Fruit fly (Drosophila melanogaster) whole organism, embryonic: ENCODE results near the gene rt.

ENCODE experiments used
- Blimp-1 ChIP-seq: fragments of 200-800 bp; sonication (Bioruptor generic); optimal IDR thresholded peaks from 3 replicates; lab custom pipeline; 2018; ENCODE audit warnings: missing biosample characterization, missing genetic modification characterization, mild to moderate bottlenecking, moderate library complexity, missing genetic modification reagents
- C15 ChIP-seq: fragments of 200-800 bp; sonication (Bioruptor generic); IDR thresholded peaks from 3 replicates; pipeline ENCODE4 v1.3.6; 2022; ENCODE audit warnings: missing biosample characterization, missing genetic modification characterization
- CG11696 ChIP-seq: fragments of 200-800 bp; sonication (Bioruptor generic); IDR thresholded peaks from 2 replicates; pipeline ENCODE4 v1.3.6; 2022; ENCODE audit warnings: missing biosample characterization, missing genetic modification characterization
- CG12659 ChIP-seq: fragments of 200-800 bp; sonication (Bioruptor generic); optimal IDR thresholded peaks from 3 replicates; lab custom pipeline; 2017; ENCODE audit warnings: mild to moderate bottlenecking, missing biosample characterization, missing genetic modification reagents, missing genetic modification characterization
- CG14441 ChIP-seq: fragments of 200-800 bp; sonication (Bioruptor generic); IDR thresholded peaks from 2 replicates; pipeline ENCODE4 v1.3.6; 2022; ENCODE audit warnings: missing biosample characterization, missing genetic modification characterization
- CG15011 ChIP-seq: fragments of 200-800 bp; sonication (Bioruptor generic); optimal IDR thresholded peaks from 3 replicates; lab custom pipeline; 2018; ENCODE audit warnings: missing biosample characterization, mild to moderate bottlenecking, missing genetic modification characterization
- CG15514 ChIP-seq: fragments of 200-800 bp; sonication (Bioruptor generic); optimal IDR thresholded peaks from 3 replicates; lab custom pipeline; 2017; ENCODE audit warnings: missing biosample characterization, missing genetic modification characterization, mild to moderate bottlenecking, moderate library complexity, missing genetic modification reagents
- CG17359 ChIP-seq: fragments of 200-800 bp; sonication (Bioruptor generic); optimal IDR thresholded peaks from 3 replicates; lab custom pipeline; 2018; ENCODE audit warnings: missing biosample characterization, mild to moderate bottlenecking, missing genetic modification characterization, moderate library complexity
- CG17802 ChIP-seq: fragments of 200-800 bp; sonication (Bioruptor generic); optimal IDR thresholded peaks from 2 replicates; lab custom pipeline; 2018; ENCODE audit warnings: missing biosample characterization, mild to moderate bottlenecking, missing genetic modification characterization, moderate library complexity
- CG18476 ChIP-seq: fragments of 200-800 bp; sonication (Bioruptor generic); optimal IDR thresholded peaks from 2 replicates; lab custom pipeline; 2016; ENCODE audit warnings: missing biosample characterization, mild to moderate bottlenecking, missing genetic modification characterization
- CG2889 ChIP-seq: fragments of 200-800 bp; sonication (Bioruptor generic); IDR thresholded peaks from 3 replicates; pipeline ENCODE4 v1.3.6; 2022; ENCODE audit warnings: missing biosample characterization, missing genetic modification characterization
- CG30020 ChIP-seq: fragments of 200-800 bp; optimal IDR thresholded peaks from 2 replicates; lab custom pipeline; 2019; ENCODE audit warnings: missing biosample characterization, mild to moderate bottlenecking, missing genetic modification characterization, moderate library complexity
- CG5180 ChIP-seq: fragments of 200-800 bp; sonication (Bioruptor generic); optimal IDR thresholded peaks from 3 replicates; lab custom pipeline; 2017; ENCODE audit warnings: missing biosample characterization, missing genetic modification characterization, mild to moderate bottlenecking, moderate library complexity, missing genetic modification reagents
- CG6813 ChIP-seq: fragments of 200-800 bp; sonication (Bioruptor generic); optimal IDR thresholded peaks from 2 replicates; lab custom pipeline; 2017; ENCODE audit warnings: missing biosample characterization, missing genetic modification characterization, mild to moderate bottlenecking, moderate library complexity, missing genetic modification reagents
- CG7786 ChIP-seq: fragments of 200-800 bp; sonication (Bioruptor generic); optimal IDR thresholded peaks from 2 replicates; lab custom pipeline; 2016; ENCODE audit warnings: missing biosample characterization, missing genetic modification characterization
- CG7928 ChIP-seq: fragments of 200-800 bp; sonication (Bioruptor generic); optimal IDR thresholded peaks from 2 replicates; lab custom pipeline; 2017; ENCODE audit warnings: missing biosample characterization, mild to moderate bottlenecking, missing genetic modification characterization
- CG9817 ChIP-seq: fragments of 200-800 bp; sonication (Bioruptor generic); optimal IDR thresholded peaks from 2 replicates; lab custom pipeline; 2018; ENCODE audit warnings: missing biosample characterization, mild to moderate bottlenecking, missing genetic modification characterization, moderate library complexity
- Dad ChIP-seq: fragments of 200-800 bp; sonication (Bioruptor generic); optimal IDR thresholded peaks from 3 replicates; lab custom pipeline; 2016; ENCODE audit warnings: missing biosample characterization, missing genetic modification characterization
- ERR ChIP-seq: fragments of 200-800 bp; sonication (Bioruptor generic); optimal IDR thresholded peaks from 2 replicates; lab custom pipeline; 2016; ENCODE audit warnings: missing biosample characterization, missing genetic modification characterization
- Fer1 ChIP-seq: fragments of 200-800 bp; sonication (Bioruptor generic); optimal IDR thresholded peaks from 2 replicates; lab custom pipeline; 2017; ENCODE audit warnings: missing biosample characterization, mild to moderate bottlenecking, missing genetic modification characterization
- Kr ChIP-seq: fragments of 200-800 bp; sonication (Bioruptor generic); optimal IDR thresholded peaks from 2 replicates; lab custom pipeline; 2017; ENCODE audit warnings: missing biosample characterization, mild to moderate bottlenecking, missing genetic modification characterization
- Nf-YB ChIP-seq: fragments of 200-800 bp; sonication (Bioruptor generic); optimal IDR thresholded peaks from 3 replicates; lab custom pipeline; 2019; ENCODE audit warnings: missing biosample characterization, mild to moderate bottlenecking, missing genetic modification characterization, moderate library complexity
- Rfx ChIP-seq: fragments of 200-800 bp; sonication (Bioruptor generic); IDR thresholded peaks from 2 replicates; pipeline ENCODE4 v1.3.6; 2022; ENCODE audit warnings: missing biosample characterization, missing genetic modification characterization
- Rx ChIP-seq: fragments of 200-800 bp; sonication (Bioruptor generic); IDR thresholded peaks from 2 replicates; pipeline ENCODE4 v1.3.6; 2022; ENCODE audit warnings: missing biosample characterization, missing genetic modification characterization
- Side ChIP-seq: fragments of 200-800 bp; sonication (Bioruptor generic); optimal IDR thresholded peaks from 2 replicates; lab custom pipeline; 2016; ENCODE audit warnings: missing biosample characterization, missing genetic modification characterization
- ara ChIP-seq: fragments of 200-800 bp; sonication (Bioruptor generic); IDR thresholded peaks from 2 replicates; pipeline ENCODE4 v1.3.6; 2022; ENCODE audit warnings: missing biosample characterization, missing genetic modification characterization
- bsh ChIP-seq, 2 experiments: fragments of 200-800 bp; sonication (Bioruptor generic); optimal IDR thresholded peaks; 2 replicates each; lab custom pipeline; 2017 to 2018; ENCODE audit warnings: mild to moderate bottlenecking in 2 of 2, missing biosample characterization in 2 of 2, missing genetic modification characterization in 2 of 2, moderate library complexity in 1 of 2
- cato ChIP-seq: fragments of 200-800 bp; sonication (Bioruptor generic); optimal IDR thresholded peaks from 2 replicates; lab custom pipeline; 2016; ENCODE audit warnings: missing biosample characterization, missing genetic modification characterization, borderline replicate concordance
- cg ChIP-seq: fragments of 200-800 bp; sonication (Bioruptor generic); optimal IDR thresholded peaks from 3 replicates; lab custom pipeline; 2019; ENCODE audit warnings: missing biosample characterization, mild to moderate bottlenecking, missing genetic modification characterization, moderate library complexity
- chm ChIP-seq: fragments of 200-800 bp; sonication (Bioruptor generic); IDR thresholded peaks from 2 replicates; pipeline ENCODE4 v1.3.6; 2022; ENCODE audit warnings: missing biosample characterization, missing genetic modification characterization
- ems ChIP-seq: fragments of 200-800 bp; sonication (Bioruptor generic); optimal IDR thresholded peaks from 3 replicates; lab custom pipeline; 2016; ENCODE audit warnings: missing biosample characterization, missing genetic modification characterization
- fru ChIP-seq: fragments of >200 bp; optimal IDR thresholded peaks from 2 replicates; lab custom pipeline; 2017
- gcm2 ChIP-seq: fragments of 200-800 bp; sonication (Bioruptor generic); optimal IDR thresholded peaks from 2 replicates; lab custom pipeline; 2016; ENCODE audit warnings: missing biosample characterization, missing genetic modification characterization
- gt ChIP-seq: fragments of 200-800 bp; sonication (Bioruptor generic); IDR thresholded peaks from 2 replicates; pipeline ENCODE4 v1.3.6; 2022; ENCODE audit warnings: missing biosample characterization, missing genetic modification characterization
- hkb ChIP-seq, 2 experiments: fragments of 200-800 bp in 1 of 2; fragments of >200 bp in 1 of 2; sonication (Bioruptor generic) in 1 of 2; IDR thresholded peaks in 1 of 2; optimal IDR thresholded peaks in 1 of 2; 2 replicates each; pipeline versions ENCODE4 v1.3.6 to Lab custom; 2017 to 2022; ENCODE audit warnings: missing biosample characterization in 1 of 2, missing genetic modification characterization in 1 of 2
- jumu ChIP-seq: fragments of 200-800 bp; sonication (Bioruptor generic); optimal IDR thresholded peaks from 3 replicates; lab custom pipeline; 2016; ENCODE audit warnings: missing biosample characterization, missing genetic modification characterization
- kni ChIP-seq: fragments of 200-800 bp; sonication (Bioruptor generic); optimal IDR thresholded peaks from 3 replicates; lab custom pipeline; 2017; ENCODE audit warnings: mild to moderate bottlenecking, missing biosample characterization, missing genetic modification reagents, missing genetic modification characterization
- lab ChIP-seq: fragments of 200-800 bp; sonication (Bioruptor generic); optimal IDR thresholded peaks from 3 replicates; lab custom pipeline; 2017; ENCODE audit warnings: missing biosample characterization, missing genetic modification characterization, mild to moderate bottlenecking, moderate library complexity, missing genetic modification reagents
- nmo ChIP-seq: fragments of 200-800 bp; sonication (Bioruptor generic); optimal IDR thresholded peaks from 2 replicates; lab custom pipeline; 2018; ENCODE audit warnings: missing biosample characterization, mild to moderate bottlenecking, missing genetic modification characterization, moderate library complexity
- pb ChIP-seq: fragments of 200-800 bp; sonication (Bioruptor generic); optimal IDR thresholded peaks from 3 replicates; lab custom pipeline; 2016; ENCODE audit warnings: missing biosample characterization, missing genetic modification characterization
- repo ChIP-seq: fragments of 200-800 bp; sonication (Bioruptor generic); optimal IDR thresholded peaks from 2 replicates; lab custom pipeline; 2016; ENCODE audit warnings: missing biosample characterization, missing genetic modification characterization
- salm ChIP-seq: fragments of 200-800 bp; sonication (Bioruptor generic); optimal IDR thresholded peaks from 2 replicates; lab custom pipeline; 2018; ENCODE audit warnings: missing biosample characterization, mild to moderate bottlenecking, missing genetic modification characterization
- sd ChIP-seq: fragments of 200-800 bp; sonication (Bioruptor generic); optimal IDR thresholded peaks from 3 replicates; lab custom pipeline; 2018; ENCODE audit warnings: missing biosample characterization, mild to moderate bottlenecking, missing genetic modification characterization, moderate library complexity
- shn ChIP-seq: fragments of 200-800 bp; sonication (Bioruptor generic); optimal IDR thresholded peaks from 3 replicates; lab custom pipeline; 2016; ENCODE audit warnings: missing biosample characterization, missing genetic modification characterization
- toy ChIP-seq: fragments of 200-800 bp; sonication (Bioruptor generic); IDR thresholded peaks from 2 replicates; pipeline ENCODE4 v1.3.6; 2022; ENCODE audit warnings: missing biosample characterization, missing genetic modification characterization
- ttk ChIP-seq: fragments of 200-800 bp; sonication (Bioruptor generic); IDR thresholded peaks from 2 replicates; pipeline ENCODE4 v2.1.2; 2022; ENCODE audit warnings: missing biosample characterization, missing genetic modification characterization
- wek ChIP-seq: fragments of 200-800 bp; sonication (Bioruptor generic); optimal IDR thresholded peaks from 3 replicates; lab custom pipeline; 2018; ENCODE audit warnings: missing biosample characterization, mild to moderate bottlenecking, missing genetic modification characterization, moderate library complexity
- wor ChIP-seq: fragments of 200-800 bp; sonication (Bioruptor generic); IDR thresholded peaks from 2 replicates; pipeline ENCODE4 v1.3.6; 2022; ENCODE audit warnings: missing biosample characterization, missing genetic modification characterization

The rt gene

dm6 chr3L:11561946-11562760 lies 25.4 kb downstream of the rt start, which contains the start of the genes CG7394 and Mob2 (continued):
- TF ChIP-seq repo (GFP tag; lab: Kevin White, UChicago) (peak; percentile 80), CG11696 (GFP tag; lab: Robert Waterston, UW) (peak; percentile 52; the same call in 1 of the 2 replicates), salm (tag; lab: Kevin White, UChicago) (peak; percentile 54), Nf-YB (GFP tag; lab: Kevin White, UChicago) (peak; percentile 73), Rfx (GFP tag; lab: Robert Waterston, UW) (peak; percentile 94), Side (peak; percentile 64), ERR (peak; percentile 41), CG15514 (GFP tag; lab: Kevin White, UChicago) (peak; percentile 80), CG14441 (GFP tag; lab: Robert Waterston, UW) (peak; percentile 88), chm (GFP tag; lab: Robert Waterston, UW) (peak; percentile 76), Kr (GFP tag; lab: Kevin White, UChicago) (no peak), hkb (optimal IDR thresholded peaks at IDR 0.05; lab: Kevin White, UChicago) (no peak), hkb (GFP tag; IDR thresholded peaks at IDR 0.05; lab: Robert Waterston, UW) (peak; percentile 91), pb (GFP tag; lab: Kevin White, UChicago) (peak; percentile 57), Rx (GFP tag; lab: Robert Waterston, UW) (peak; percentile 78), CG7928 (GFP tag; lab: Kevin White, UChicago) (peak; percentile 94), ttk (GFP tag; lab: Robert Waterston, UW) (peak; percentile 88), CG30020 (tag; lab: Kevin White, UChicago) (peak; percentile 73), C15 (GFP tag; lab: Robert Waterston, UW) (peak; percentile 27; the same call in 1 of the 3 replicates), Blimp-1 (GFP tag; lab: Kevin White, UChicago) (peak; percentile 88), sd (peak; percentile 58), jumu (peak; percentile 74), CG7786 (GFP tag; lab: Kevin White, UChicago) (peak; percentile 84), gcm2 (peak; percentile 41), CG6813 (peak; percentile 72), CG12659 (peak; percentile 92), ara (GFP tag; lab: Robert Waterston, UW) (peak; percentile 91), lab (GFP tag; lab: Kevin White, UChicago) (peak; percentile 90), ems (peak; percentile 83), toy (GFP tag; lab: Robert Waterston, UW) (peak; percentile 87), CG18476 (GFP tag; lab: Kevin White, UChicago) (peak; percentile 81), fru (lab: Kevin White, UChicago) (no peak), CG5180 (peak; percentile 73), Dad (GFP tag; lab: Kevin White, UChicago) (peak; percentile 73), cg (peak; percentile 91), CG17359 (tag; lab: Kevin White, UChicago) (peak; percentile 88), gt (GFP tag; lab: Robert Waterston, UW) (peak; percentile 45), CG2889 (GFP tag; lab: Robert Waterston, UW) (peak; percentile 83; the same call in 2 of the 3 replicates), CG9817 (tag; lab: Kevin White, UChicago) (peak; percentile 84), nmo (GFP tag; lab: Kevin White, UChicago) (peak; percentile 90), wor (peak; percentile 80), CG15011 (GFP tag; lab: Kevin White, UChicago) (peak; percentile 79), shn (GFP tag; lab: Kevin White, UChicago) (peak; percentile 59), bsh (GFP tag; optimal IDR thresholded peaks at IDR 0.05; lab: Kevin White, UChicago) (peak in 1 of 2 experiments; percentile 94), kni (GFP tag; lab: Kevin White, UChicago) (peak; percentile 20), CG17802 (tag; lab: Kevin White, UChicago) (peak; percentile 62), wek (GFP tag; lab: Kevin White, UChicago) (no peak), Fer1 (GFP tag; lab: Kevin White, UChicago) (peak; percentile 80), cato (peak; percentile 82)
